Fruit fly (Drosophila melanogaster) whole organism, wandering third instar larva: ENCODE measurements around the gene TrpA1.

Source experiments
- Abd-B ChIP-seq: fragments of >200 bp; optimal IDR thresholded peaks from 2 replicates; lab custom pipeline; 2017; ENCODE audit warnings: missing biosample characterization, missing genetic modification characterization
- CG32264 ChIP-seq: fragments of 200-800 bp; sonication (Bioruptor generic); optimal IDR thresholded peaks from 2 replicates; lab custom pipeline; 2016; ENCODE audit warnings: missing biosample characterization, missing genetic modification characterization
- Hnf4 ChIP-seq: fragments of 200-800 bp; sonication (Bioruptor generic); optimal IDR thresholded peaks from 2 replicates; lab custom pipeline; 2016; ENCODE audit warnings: missing biosample characterization, mild to moderate bottlenecking, missing genetic modification characterization
- N ChIP-seq: fragments of >200 bp; optimal IDR thresholded peaks from 2 replicates; lab custom pipeline; 2018; ENCODE audit warnings: missing biosample characterization, missing external identifiers, missing genetic modification characterization
- OdsH ChIP-seq: fragments of 200-800 bp; sonication (Bioruptor generic); optimal IDR thresholded peaks from 2 replicates; lab custom pipeline; 2016; ENCODE audit warnings: missing biosample characterization, mild to moderate bottlenecking, missing genetic modification characterization
- Vsx2 ChIP-seq: fragments of 200-300, 225-300 bp; sonication (Bioruptor generic); optimal IDR thresholded peaks from 2 replicates; lab custom pipeline; 2018; ENCODE audit warnings: missing biosample characterization, missing genetic modification characterization; ENCODE audit not compliant: partially characterized antibody
- brk ChIP-seq: fragments of 200-800 bp; sonication (Bioruptor generic); optimal IDR thresholded peaks from 2 replicates; lab custom pipeline; 2016; ENCODE audit warnings: missing biosample characterization, mild to moderate bottlenecking, missing genetic modification characterization
- dmrt93B ChIP-seq: fragments of 200-800 bp; sonication (Bioruptor generic); optimal IDR thresholded peaks from 2 replicates; lab custom pipeline; 2018; ENCODE audit warnings: missing biosample characterization, mild to moderate bottlenecking, missing genetic modification characterization
- dsf ChIP-seq: sonication (Bioruptor generic); optimal IDR thresholded peaks from 2 replicates; lab custom pipeline; 2016; ENCODE audit warnings: missing biosample characterization, missing genetic modification characterization, borderline replicate concordance
- foxo ChIP-seq, 2 experiments: fragments of 200-800 bp; sonication (Bioruptor generic); optimal IDR thresholded peaks; 2 replicates in 1 of 2; 3 replicates in 1 of 2; lab custom pipeline; 2016 to 2017; ENCODE audit warnings: missing biosample characterization in 2 of 2, missing genetic modification characterization in 2 of 2
- lola ChIP-seq: fragments of >200 bp; optimal IDR thresholded peaks from 2 replicates; lab custom pipeline; 2017; ENCODE audit warnings: missing biosample characterization, missing genetic modification characterization
- psq ChIP-seq: fragments of 200-800 bp; sonication (Bioruptor generic); optimal IDR thresholded peaks from 3 replicates; lab custom pipeline; 2017; ENCODE audit warnings: missing biosample characterization, mild to moderate bottlenecking, missing genetic modification characterization, moderate library complexity
- rgr ChIP-seq: fragments of 200-800 bp; sonication (Bioruptor generic); optimal IDR thresholded peaks from 3 replicates; lab custom pipeline; 2016; ENCODE audit warnings: missing biosample characterization, mild to moderate bottlenecking, missing genetic modification characterization
- sv ChIP-seq: fragments of 200-800 bp; sonication (Bioruptor generic); optimal IDR thresholded peaks from 3 replicates; lab custom pipeline; 2016; ENCODE audit warnings: missing biosample characterization, missing genetic modification characterization
- tai ChIP-seq: sonication (Bioruptor generic); optimal IDR thresholded peaks from 2 replicates; lab custom pipeline; 2016; ENCODE audit warnings: missing biosample characterization, missing genetic modification characterization

Gene TrpA1

DNA sequence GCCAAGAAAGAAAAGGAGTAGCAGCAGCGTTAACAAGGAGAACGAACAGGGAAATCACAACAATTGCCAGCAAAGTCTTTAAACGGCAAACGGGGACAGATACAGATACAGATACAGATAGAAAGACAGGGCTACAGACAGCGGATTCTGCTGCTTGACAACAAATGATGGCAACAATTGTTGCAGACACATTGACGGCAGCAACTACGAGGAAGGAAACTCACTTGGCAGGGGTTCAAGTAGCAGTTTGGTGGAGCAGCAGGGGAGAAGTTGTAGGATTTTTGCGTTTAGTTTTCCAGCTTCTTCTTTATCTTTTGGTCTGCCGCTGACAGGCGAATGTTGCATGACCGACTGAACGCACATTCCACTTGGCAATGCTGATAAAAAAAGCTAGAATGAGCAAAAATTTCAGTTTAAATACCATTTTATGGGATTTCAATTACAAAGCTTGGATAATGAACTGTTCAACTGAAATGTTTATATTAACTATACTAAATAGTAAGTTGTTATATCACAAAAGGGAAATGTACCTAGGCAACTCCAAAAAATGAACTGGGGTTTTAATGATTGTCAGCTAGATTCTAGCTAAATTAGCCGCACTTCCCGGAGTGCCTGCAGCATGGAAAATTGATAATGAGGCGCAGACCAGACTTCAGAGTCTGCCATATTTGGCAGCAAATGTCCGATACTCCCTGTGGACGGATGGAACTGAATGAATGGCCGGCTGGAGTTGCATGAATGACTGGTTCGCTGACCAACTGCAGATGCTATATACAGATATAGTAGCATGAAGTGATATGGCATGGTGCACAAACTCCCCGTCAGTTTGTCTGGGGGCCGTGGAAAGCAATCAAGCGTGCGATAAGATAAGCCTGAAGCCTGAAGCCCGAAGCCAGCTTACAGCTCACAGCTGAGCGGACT is 54.0 kb downstream of the TrpA1 start:
- no peak for TF ChIP-seq Hnf4 (GFP tag; lab: Kevin White, UChicago)
- TF ChIP-seq OdsH (GFP tag; lab: Kevin White, UChicago) = no peak
- no peak for TF ChIP-seq Vsx2 (GFP tag; lab: Kevin White, UChicago)
- no peak for TF ChIP-seq Abd-B (GFP tag; lab: Kevin White, UChicago)
- no peak for TF ChIP-seq CG32264 (GFP tag; lab: Kevin White, UChicago)
- no peak for TF ChIP-seq psq
- TF ChIP-seq dmrt93B = no peak

DNA sequence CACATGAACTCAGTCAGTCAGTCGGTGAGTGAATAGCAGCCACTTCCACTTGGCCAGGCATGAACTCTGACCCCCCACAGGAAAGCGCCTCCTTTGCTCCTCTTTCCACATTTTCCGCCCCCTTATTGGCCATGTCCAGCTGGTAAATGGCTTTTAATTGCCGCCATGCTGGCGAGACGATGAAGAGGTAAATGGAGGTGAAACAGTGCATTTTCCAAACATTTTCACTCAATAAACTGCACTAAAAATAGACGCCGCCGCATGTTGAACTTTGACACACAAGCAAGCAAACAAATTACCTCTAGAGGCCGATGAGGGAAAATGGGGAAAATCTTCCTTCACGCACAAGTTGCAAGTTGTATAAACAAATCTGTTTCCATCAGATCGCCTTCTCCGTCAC is 55.2 kb downstream of the TrpA1 start:
- TF ChIP-seq lola (GFP tag; lab: Kevin White, UChicago) (no peak), N (GFP tag; lab: Kevin White, UChicago) (no peak), dsf (no peak), tai (GFP tag; lab: Kevin White, UChicago) (no peak), brk (no peak), foxo (GFP tag; optimal IDR thresholded peaks at IDR 0.05; lab: Kevin White, UChicago) (no peak), rgr (GFP tag; lab: Kevin White, UChicago) (no peak), sv (GFP tag; lab: Kevin White, UChicago) (no peak)
